Fruit fly (Drosophila melanogaster): ENCODE measurements around the gene GstO3.

Gene GstO3

DNA sequence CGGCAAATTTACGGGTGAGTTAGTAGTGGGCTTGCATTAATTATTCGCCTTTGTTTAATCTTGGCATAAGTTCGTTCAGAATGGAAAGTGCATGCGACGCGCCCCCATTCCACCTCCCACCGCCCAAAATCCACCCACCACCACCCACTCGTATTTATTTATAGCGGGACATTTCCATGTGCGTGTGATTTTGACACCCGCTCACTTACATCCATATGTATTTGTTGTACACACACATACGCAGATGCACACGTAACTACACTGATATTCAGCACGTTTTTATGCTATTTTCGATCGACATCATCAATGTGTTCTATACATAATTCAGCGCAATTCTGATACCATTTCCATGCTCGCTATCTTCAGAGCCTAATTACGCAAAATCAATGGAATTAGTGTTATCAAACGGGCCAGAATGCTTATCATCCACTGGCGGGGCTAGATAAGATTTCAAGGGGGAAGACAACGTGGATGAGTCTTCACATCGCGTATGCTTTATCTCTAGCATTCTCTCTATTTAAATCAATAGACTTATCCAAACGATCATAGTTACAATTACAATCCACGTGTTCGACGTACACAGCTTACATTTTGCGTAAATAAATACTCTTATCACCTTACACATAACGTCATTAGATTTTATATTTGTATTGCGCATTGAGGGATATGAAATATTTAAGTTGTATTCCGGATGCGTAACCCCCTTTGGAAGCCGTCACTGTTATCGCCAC is 7.2 kb downstream of the GstO3 start (continued):
- TF ChIP-seq CG3919 (GFP tag; optimal IDR thresholded peaks at IDR 0.05): no peak
- peak; percentile 52 for TF ChIP-seq Eip78C (GFP tag)
- peak; percentile 24 for TF ChIP-seq pdm3 (GFP tag; optimal IDR thresholded peaks at IDR 0.05)
- no peak for TF ChIP-seq fd85E (GFP tag; optimal IDR thresholded peaks at IDR 0.05)
- no peak for TF ChIP-seq CG6854 (GFP tag; optimal IDR thresholded peaks at IDR 0.05)
- TF ChIP-seq esn (GFP tag; optimal IDR thresholded peaks at IDR 0.05): peak; percentile 39
- TF ChIP-seq CG31627 (GFP tag; optimal IDR thresholded peaks at IDR 0.05): peak; percentile 9
- TF ChIP-seq Met (GFP tag; optimal IDR thresholded peaks at IDR 0.05): no peak
- TF ChIP-seq CG10631 (GFP tag; optimal IDR thresholded peaks at IDR 0.05): no peak
- TF ChIP-seq CG10669 (GFP tag; optimal IDR thresholded peaks at IDR 0.05): no peak
- TF ChIP-seq Sox102F (GFP tag; optimal IDR thresholded peaks at IDR 0.05): peak; percentile 9
- TF ChIP-seq lz (GFP tag; optimal IDR thresholded peaks at IDR 0.05): no peak
- TF ChIP-seq CG6276 (GFP tag; optimal IDR thresholded peaks at IDR 0.05): no peak
- no peak for TF ChIP-seq Lpt (GFP tag; optimal IDR thresholded peaks at IDR 0.05)
- no peak for TF ChIP-seq CG9139 (GFP tag; optimal IDR thresholded peaks at IDR 0.05)
- no peak for TF ChIP-seq Smox (GFP tag; optimal IDR thresholded peaks at IDR 0.05)
- no peak for TF ChIP-seq cyc (GFP tag; optimal IDR thresholded peaks at IDR 0.05)

DNA sequence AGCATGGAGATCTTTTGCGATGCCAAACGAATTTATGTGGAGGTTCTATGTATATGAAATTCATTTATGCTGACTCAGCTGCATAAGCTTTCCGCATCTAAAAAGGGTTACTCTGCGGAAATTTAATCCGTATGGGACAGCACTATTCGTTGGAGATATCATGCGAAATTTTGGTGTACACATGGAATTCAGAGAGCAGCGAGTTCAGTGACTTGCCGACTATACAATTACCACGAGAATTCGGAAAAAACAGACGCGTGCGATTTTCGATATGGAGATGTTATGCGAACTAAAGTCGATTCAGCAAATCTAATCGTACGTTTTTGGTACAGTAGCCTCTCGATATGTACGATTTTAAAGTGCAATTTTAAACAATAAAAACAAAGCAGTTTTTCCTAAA is 9.1 kb downstream of the GstO3 start:
- TF ChIP-seq fd85E (GFP tag; optimal IDR thresholded peaks at IDR 0.05): no peak
- no peak for TF ChIP-seq Blimp-1 (GFP tag; optimal IDR thresholded peaks at IDR 0.05)
- TF ChIP-seq Met (GFP tag; optimal IDR thresholded peaks at IDR 0.05): no peak
- no peak for TF ChIP-seq CG1621 (tag; optimal IDR thresholded peaks at IDR 0.05)
- TF ChIP-seq spab (GFP tag; optimal IDR thresholded peaks at IDR 0.05): no peak
- TF ChIP-seq CG11762 (GFP tag; optimal IDR thresholded peaks at IDR 0.05; ENCODE audit: insufficient read depth): no peak
- no peak for TF ChIP-seq Eip93F (GFP tag; optimal IDR thresholded peaks at IDR 0.05)
- TF ChIP-seq vri (GFP tag; optimal IDR thresholded peaks at IDR 0.05): no peak
- TF ChIP-seq lz (GFP tag; optimal IDR thresholded peaks at IDR 0.05): no peak
- no peak for TF ChIP-seq fkh (GFP tag; optimal IDR thresholded peaks at IDR 0.05)

- TF ChIP-seq vri (GFP tag; optimal IDR thresholded peaks at IDR 0.05): peak; percentile 10
- peak; percentile 44 for TF ChIP-seq Eip78C (GFP tag)
- peak; percentile 3 for TF ChIP-seq Blimp-1 (GFP tag; optimal IDR thresholded peaks at IDR 0.05)
- peak; percentile 8 for TF ChIP-seq svp (GFP tag)
- no peak for TF ChIP-seq CG10669 (GFP tag; optimal IDR thresholded peaks at IDR 0.05)
Observed at dm6 chr3L:8528546-8528945, 9.9 kb downstream of the GstO3 start.

- TF ChIP-seq topi (GFP tag; optimal IDR thresholded peaks at IDR 0.05): no peak
- TF ChIP-seq ss (GFP tag; optimal IDR thresholded peaks at IDR 0.05): no peak
- no peak for TF ChIP-seq CG6163 (GFP tag; IDR thresholded peaks at IDR 0.05)
- no peak for TF ChIP-seq Hr38 (GFP tag; optimal IDR thresholded peaks at IDR 0.05)
Observed at dm6 chr3L:8529701-8530100, 11.0 kb downstream of the GstO3 start.

- TF ChIP-seq CG6163 (GFP tag; IDR thresholded peaks at IDR 0.05) (no peak), Eip75B (GFP tag; optimal IDR thresholded peaks at IDR 0.05) (no peak), dac (GFP tag; optimal IDR thresholded peaks at IDR 0.05) (no peak), spab (GFP tag; optimal IDR thresholded peaks at IDR 0.05) (no peak), Met (GFP tag; optimal IDR thresholded peaks at IDR 0.05) (no peak), fkh (GFP tag; optimal IDR thresholded peaks at IDR 0.05) (peak; percentile 73), dsx (GFP tag; optimal IDR thresholded peaks at IDR 0.05; ENCODE audit: poor library complexity, severe bottlenecking) (no peak), svp (GFP tag) (peak; percentile 52), Eip78C (GFP tag) (peak; percentile 63), acj6 (GFP tag; optimal IDR thresholded peaks at IDR 0.05) (no peak), achi (GFP tag; optimal IDR thresholded peaks at IDR 0.05) (peak; percentile 56), CG9139 (GFP tag; optimal IDR thresholded peaks at IDR 0.05) (no peak), Blimp-1 (GFP tag; optimal IDR thresholded peaks at IDR 0.05) (no peak), Eip93F (GFP tag; optimal IDR thresholded peaks at IDR 0.05) (no peak), Hr4 (GFP tag; optimal IDR thresholded peaks at IDR 0.05) (no peak)
Observed at dm6 chr3L:8534386-8535306, 16.0 kb downstream of the GstO3 start, which contains the start of gene ergic53. ergic53 (plus strand) TSS chr3L:8534977.

Data from whole organism, prepupa.